Worm (Caenorhabditis elegans): ENCODE results near the gene srh-63.

DNA sequence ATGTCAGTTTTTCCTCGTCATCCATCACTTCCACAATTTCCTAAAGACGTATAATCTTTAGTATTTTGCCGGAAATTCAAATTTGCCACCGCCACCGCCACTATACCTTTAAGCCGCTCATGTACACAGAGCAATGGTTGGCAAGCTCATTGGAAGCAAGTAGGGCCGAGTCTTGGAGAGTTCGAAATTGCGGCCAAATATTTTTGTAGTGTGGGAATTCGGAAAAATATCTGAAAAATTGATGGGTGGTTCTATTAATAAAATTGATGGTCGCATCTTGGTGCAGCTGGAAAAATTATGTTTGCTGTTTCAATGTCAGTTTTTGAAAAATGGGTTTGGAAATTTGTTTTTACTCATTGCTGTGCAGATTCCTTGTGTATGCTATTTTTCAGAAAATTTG lies 48.0 kb downstream of the srh-63 start:
- TF ChIP-seq xbp-1 (tag; optimal IDR thresholded peaks at IDR 0.05) (no peak), blmp-1 (tag; optimal IDR thresholded peaks at IDR 0.05) (no peak), ztf-4 (tag; optimal IDR thresholded peaks at IDR 0.05) (no peak), pqm-1 (tag; optimal IDR thresholded peaks at IDR 0.05) (no peak), C04F5.9 (tag; optimal IDR thresholded peaks at IDR 0.05) (no peak), tbx-2 (tag; optimal IDR thresholded peaks at IDR 0.05) (no peak), mdl-1 (tag; optimal IDR thresholded peaks at IDR 0.05) (no peak), zip-4 (GFP tag; optimal IDR thresholded peaks at IDR 0.05) (no peak), nhr-11 (tag; optimal IDR thresholded peaks at IDR 0.05) (no peak), fos-1 (tag; optimal IDR thresholded peaks at IDR 0.05) (no peak), lin-39 (tag; optimal IDR thresholded peaks at IDR 0.05) (no peak)
